Worm (Caenorhabditis elegans) whole organism, late embryonic: Measurements from ENCODE around the gene ZK742.6.

Experiments
- C08G9.2 ChIP-seq: sonication (generic microtip); optimal IDR thresholded peaks from 2 replicates; lab custom pipeline; 2016; ENCODE audit warnings: mild to moderate bottlenecking, missing genetic modification characterization, moderate library complexity, missing compliant biosample characterization
- C38D4.7 ChIP-seq: fragments of 200-800 bp; sonication (Bioruptor generic); optimal IDR thresholded peaks from 2 replicates; lab custom pipeline; 2018; ENCODE audit warnings: mild to moderate bottlenecking, missing genetic modification characterization, moderate library complexity, missing compliant biosample characterization
- F13H6.1 ChIP-seq: sonication (generic microtip); optimal IDR thresholded peaks from 2 replicates; lab custom pipeline; 2016; ENCODE audit warnings: missing genetic modification characterization, missing compliant biosample characterization
- K02D7.2 ChIP-seq: sonication (generic microtip); optimal IDR thresholded peaks from 2 replicates; lab custom pipeline; 2017; ENCODE audit warnings: mild to moderate bottlenecking, missing genetic modification characterization, missing compliant biosample characterization
- K09A11.1 ChIP-seq: sonication (generic microtip); optimal IDR thresholded peaks from 2 replicates; lab custom pipeline; 2017; ENCODE audit warnings: antibody characterized with exemption, mild to moderate bottlenecking, missing genetic modification characterization, missing compliant biosample characterization; ENCODE audit not compliant: insufficient read depth
- T23F11.4 ChIP-seq: fragments of 200-800 bp; sonication (Bioruptor generic); optimal IDR thresholded peaks from 2 replicates; lab custom pipeline; 2018; ENCODE audit warnings: mild to moderate bottlenecking, missing genetic modification characterization, missing compliant biosample characterization
- Y22D7AL.16 ChIP-seq: sonication (generic microtip); optimal IDR thresholded peaks from 2 replicates; lab custom pipeline; 2016; ENCODE audit warnings: missing genetic modification characterization, missing compliant biosample characterization
- ahr-1 ChIP-seq: sonication (generic microtip); optimal IDR thresholded peaks from 2 replicates; lab custom pipeline; 2016; ENCODE audit warnings: missing genetic modification characterization, missing compliant biosample characterization
- ama-1 ChIP-seq: fragments of 150-350 bp; optimal IDR thresholded peaks from 2 replicates; lab custom pipeline; 2014
- ceh-14 ChIP-seq: sonication (generic microtip); optimal IDR thresholded peaks from 2 replicates; lab custom pipeline; 2016; ENCODE audit warnings: missing genotype, missing genetic modification characterization, missing compliant biosample characterization
- ceh-18 ChIP-seq: sonication (generic microtip); optimal IDR thresholded peaks from 2 replicates; lab custom pipeline; 2016; ENCODE audit warnings: missing genetic modification characterization, missing compliant biosample characterization
- ceh-19 ChIP-seq: fragments of 200-800 bp; sonication (Bioruptor generic); optimal IDR thresholded peaks from 2 replicates; lab custom pipeline; 2018; ENCODE audit warnings: mild to moderate bottlenecking, missing genetic modification characterization, missing compliant biosample characterization
- ceh-2 ChIP-seq: sonication (generic microtip); optimal IDR thresholded peaks from 2 replicates; lab custom pipeline; 2016; ENCODE audit warnings: missing genotype, missing genetic modification characterization, missing compliant biosample characterization
- ceh-22 ChIP-seq: sonication (generic microtip); optimal IDR thresholded peaks from 2 replicates; lab custom pipeline; 2017; ENCODE audit warnings: missing biosample characterization, missing genetic modification characterization
- ceh-24 ChIP-seq: sonication (generic microtip); optimal IDR thresholded peaks from 2 replicates; lab custom pipeline; 2016; ENCODE audit warnings: mild to moderate bottlenecking, missing genetic modification characterization, missing compliant biosample characterization
- ceh-30 ChIP-seq: fragments of 150-350 bp; optimal IDR thresholded peaks from 2 replicates; lab custom pipeline; 2014; ENCODE audit warnings: missing biosample characterization, missing genetic modification characterization
- ceh-31 ChIP-seq: sonication (generic microtip); optimal IDR thresholded peaks from 2 replicates; lab custom pipeline; 2016; ENCODE audit warnings: missing genetic modification characterization, missing compliant biosample characterization
- ceh-34 ChIP-seq: sonication (generic microtip); optimal IDR thresholded peaks from 2 replicates; lab custom pipeline; 2016; ENCODE audit warnings: mild to moderate bottlenecking, missing genetic modification characterization, missing compliant biosample characterization
- ceh-45 ChIP-seq: fragments of 200-800 bp; sonication (Bioruptor generic); IDR thresholded peaks from 2 replicates; pipeline ENCODE4 v1.3.6; 2022; ENCODE audit warnings: missing genetic modification reagents, missing genetic modification characterization, missing compliant biosample characterization
- ceh-6 ChIP-seq: fragments of 200-800 bp; sonication (Bioruptor generic); optimal IDR thresholded peaks from 2 replicates; lab custom pipeline; 2018; ENCODE audit warnings: mild to moderate bottlenecking, missing genetic modification characterization, missing compliant biosample characterization
- ceh-9 ChIP-seq: sonication (generic microtip); optimal IDR thresholded peaks from 2 replicates; lab custom pipeline; 2016; ENCODE audit warnings: mild to moderate bottlenecking, missing genetic modification characterization, inconsistent platforms, missing compliant biosample characterization
- che-1 ChIP-seq: sonication (generic microtip); optimal IDR thresholded peaks from 2 replicates; lab custom pipeline; 2016; ENCODE audit warnings: mild to moderate bottlenecking, missing genetic modification characterization, missing compliant biosample characterization
- dve-1 ChIP-seq: sonication (generic microtip); optimal IDR thresholded peaks from 2 replicates; lab custom pipeline; 2017; ENCODE audit warnings: antibody characterized with exemption, mild to moderate bottlenecking, missing genetic modification characterization, missing compliant biosample characterization
- elt-4 ChIP-seq: sonication (generic microtip); optimal IDR thresholded peaks from 2 replicates; lab custom pipeline; 2016; ENCODE audit warnings: missing genetic modification characterization, missing compliant biosample characterization
- ets-4 ChIP-seq: sonication (generic microtip); optimal IDR thresholded peaks from 2 replicates; lab custom pipeline; 2016; ENCODE audit warnings: missing genetic modification characterization, missing compliant biosample characterization
- eyg-1 ChIP-seq: sonication (generic microtip); optimal IDR thresholded peaks from 2 replicates; lab custom pipeline; 2016; ENCODE audit warnings: missing genotype, missing genetic modification characterization, missing compliant biosample characterization
- fax-1 ChIP-seq: sonication (generic microtip); optimal IDR thresholded peaks from 2 replicates; lab custom pipeline; 2016; ENCODE audit warnings: missing genotype, missing genetic modification characterization, missing compliant biosample characterization
- fkh-10 ChIP-seq: fragments of 150-350 bp; optimal IDR thresholded peaks from 2 replicates; lab custom pipeline; 2014; ENCODE audit warnings: missing biosample characterization, missing genetic modification reagents, missing genetic modification characterization
- gmeb-2 ChIP-seq: sonication (generic microtip); optimal IDR thresholded peaks from 2 replicates; lab custom pipeline; 2016; ENCODE audit warnings: missing genetic modification characterization, inconsistent platforms, missing compliant biosample characterization
- hlh-13 ChIP-seq: fragments of 200-800 bp; sonication (Bioruptor generic); optimal IDR thresholded peaks from 2 replicates; lab custom pipeline; 2018; ENCODE audit warnings: mild to moderate bottlenecking, missing genetic modification characterization, missing compliant biosample characterization
- hlh-30 ChIP-seq: sonication (generic microtip); optimal IDR thresholded peaks from 2 replicates; lab custom pipeline; 2017; ENCODE audit warnings: antibody characterized with exemption, missing genetic modification characterization, missing compliant biosample characterization; ENCODE audit not compliant: insufficient read depth
- hlh-6 ChIP-seq: sonication (generic microtip); optimal IDR thresholded peaks from 2 replicates; lab custom pipeline; 2016; ENCODE audit warnings: missing genotype, missing genetic modification characterization, missing compliant biosample characterization
- lim-6 ChIP-seq: sonication (generic microtip); optimal IDR thresholded peaks from 2 replicates; lab custom pipeline; 2016; ENCODE audit warnings: missing genetic modification characterization, missing compliant biosample characterization
- madf-2 ChIP-seq: sonication (generic microtip); optimal IDR thresholded peaks from 2 replicates; lab custom pipeline; 2017; ENCODE audit warnings: missing genetic modification characterization, missing compliant biosample characterization
- mec-3 ChIP-seq: sonication (generic microtip); optimal IDR thresholded peaks from 2 replicates; lab custom pipeline; 2016; ENCODE audit warnings: borderline replicate concordance, missing genetic modification characterization, missing compliant biosample characterization
- nfya-1 ChIP-seq: sonication (generic microtip); optimal IDR thresholded peaks from 2 replicates; lab custom pipeline; 2017; ENCODE audit warnings: missing genetic modification characterization, mild to moderate bottlenecking, missing compliant biosample characterization, antibody characterized with exemption, moderate library complexity
- nhr-11 ChIP-seq: fragments of 150-350 bp; optimal IDR thresholded peaks from 2 replicates; lab custom pipeline; 2014; ENCODE audit warnings: missing biosample characterization, missing genetic modification characterization
- npax-4 ChIP-seq: sonication (generic microtip); optimal IDR thresholded peaks from 2 replicates; lab custom pipeline; 2016; ENCODE audit warnings: missing genetic modification characterization, missing compliant biosample characterization
- odd-2 ChIP-seq: sonication (generic microtip); optimal IDR thresholded peaks from 2 replicates; lab custom pipeline; 2017; ENCODE audit warnings: antibody characterized with exemption, mild to moderate bottlenecking, missing genetic modification characterization, missing compliant biosample characterization
- pat-9 ChIP-seq: fragments of 200-800 bp; sonication (Bioruptor generic); optimal IDR thresholded peaks from 2 replicates; lab custom pipeline; 2018; ENCODE audit warnings: mild to moderate bottlenecking, missing genetic modification characterization, moderate library complexity, missing compliant biosample characterization
- pha-2 ChIP-seq: sonication (generic microtip); optimal IDR thresholded peaks from 2 replicates; lab custom pipeline; 2017; ENCODE audit warnings: mild to moderate bottlenecking, missing genetic modification characterization, missing compliant biosample characterization
- pha-4 ChIP-seq: fragments of 150-350 bp; optimal IDR thresholded peaks from 2 replicates; lab custom pipeline; 2018; ENCODE audit warnings: missing biosample characterization, missing genetic modification reagents, missing genetic modification characterization
- pros-1 ChIP-seq: fragments of 150-350 bp; optimal IDR thresholded peaks from 2 replicates; lab custom pipeline; 2014; ENCODE audit warnings: missing biosample characterization, missing genetic modification reagents, missing genetic modification characterization
- sox-2 ChIP-seq: fragments of 200-800 bp; sonication (Bioruptor generic); IDR thresholded peaks from 2 replicates; pipeline ENCODE4 v1.3.6; 2022; ENCODE audit warnings: missing genetic modification reagents, missing genetic modification characterization, missing compliant biosample characterization
- syd-9 ChIP-seq: sonication (generic microtip); optimal IDR thresholded peaks from 2 replicates; lab custom pipeline; 2016; ENCODE audit warnings: mild to moderate bottlenecking, missing genetic modification characterization, moderate library complexity, missing compliant biosample characterization
- tbx-2 ChIP-seq: sonication (generic microtip); optimal IDR thresholded peaks from 2 replicates; lab custom pipeline; 2016; ENCODE audit warnings: missing genetic modification characterization, missing compliant biosample characterization
- tbx-7 ChIP-seq: sonication (generic microtip); optimal IDR thresholded peaks from 2 replicates; lab custom pipeline; 2016; ENCODE audit warnings: missing genotype, missing genetic modification characterization, missing compliant biosample characterization
- unc-42 ChIP-seq: sonication (generic microtip); optimal IDR thresholded peaks from 2 replicates; lab custom pipeline; 2016; ENCODE audit warnings: missing genotype, missing genetic modification characterization, missing compliant biosample characterization
- unc-86 ChIP-seq: sonication (generic microtip); optimal IDR thresholded peaks from 2 replicates; lab custom pipeline; 2016; ENCODE audit warnings: missing genetic modification characterization, missing compliant biosample characterization
- ztf-16 ChIP-seq: sonication (generic microtip); optimal IDR thresholded peaks from 2 replicates; lab custom pipeline; 2017; ENCODE audit warnings: missing genetic modification characterization, missing compliant biosample characterization

The ZK742.6 gene

DNA sequence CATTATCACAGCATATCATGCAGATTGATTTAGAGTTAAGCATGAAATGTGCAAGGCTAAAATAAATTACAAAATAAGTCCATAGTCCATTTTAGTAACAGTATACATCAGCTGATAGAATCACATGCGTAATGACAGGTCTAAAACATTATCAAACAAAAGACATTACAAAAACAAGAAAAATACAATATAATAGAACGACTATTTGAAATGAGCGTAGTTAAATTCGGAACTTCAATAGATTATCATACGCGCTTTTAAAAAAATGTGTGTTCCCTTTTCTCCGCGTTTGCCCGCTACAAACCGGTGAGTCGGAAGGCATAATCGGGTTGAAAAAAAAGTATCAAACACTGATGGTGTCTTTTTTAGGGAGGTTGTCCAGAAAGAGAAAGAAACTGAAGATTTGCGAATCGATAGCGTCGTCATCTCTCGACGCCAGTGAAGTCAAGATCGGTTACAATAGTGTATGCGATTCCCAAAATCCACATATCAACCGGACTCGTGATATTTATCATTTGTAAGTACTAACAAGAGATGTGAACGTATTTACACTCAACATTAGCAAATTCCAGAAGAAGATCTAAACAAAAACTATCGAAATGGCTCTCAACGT, 40.7 kb upstream of the ZK742.6 start, which contains the start of gene C37C3.2:
Gene C37C3.2 (plus strand): TSS at position 563 of the 613 bp plus-strand sequence.
- no peak for TF ChIP-seq odd-2 (tag; lab: Kevin White, UChicago)
- TF ChIP-seq dve-1 (tag; lab: Kevin White, UChicago), result no peak
- TF ChIP-seq ceh-2 (tag; lab: Kevin White, UChicago), result no peak
- TF ChIP-seq che-1, result no peak
- TF ChIP-seq ceh-22 (tag; lab: Kevin White, UChicago), result no peak
- no peak for TF ChIP-seq ets-4 (tag; lab: Kevin White, UChicago)
- no peak for TF ChIP-seq ztf-16
- no peak for TF ChIP-seq mec-3 (tag; lab: Kevin White, UChicago)
- TF ChIP-seq sox-2 (GFP tag; lab: Robert Waterston, UW), result no peak
- no peak for TF ChIP-seq pha-2 (tag; lab: Kevin White, UChicago)
- no peak for TF ChIP-seq ahr-1 (tag; lab: Kevin White, UChicago)
- TF ChIP-seq unc-42 (tag; lab: Kevin White, UChicago), result no peak
- TF ChIP-seq pros-1 (tag; lab: Kevin White, UChicago), result no peak
- TF ChIP-seq ama-1 (lab: Kevin White, UChicago), result no peak
- no peak for TF ChIP-seq syd-9 (tag; lab: Kevin White, UChicago)
- TF ChIP-seq ceh-24 (tag; lab: Kevin White, UChicago), result no peak
- TF ChIP-seq unc-86 (tag; lab: Kevin White, UChicago), result no peak

DNA sequence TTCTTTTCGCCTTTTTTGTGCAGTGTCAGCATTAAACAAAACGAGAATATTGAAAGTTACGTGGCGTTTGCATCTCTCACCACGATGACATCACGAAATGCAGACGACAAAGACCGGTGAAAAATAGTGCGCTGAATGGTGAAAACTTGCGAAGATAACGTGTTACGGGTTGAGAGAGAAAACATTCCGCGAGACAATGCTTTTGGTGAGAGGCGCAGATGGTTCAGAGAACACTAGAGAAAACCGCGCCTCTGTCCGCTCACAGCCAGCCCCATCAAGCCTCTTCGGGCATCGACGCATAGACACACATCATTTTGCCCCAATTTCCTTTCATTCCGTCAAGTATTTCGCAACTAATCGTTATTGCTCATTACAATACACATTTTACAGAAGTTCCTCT, 39.9 kb upstream of the ZK742.6 start, which contains the start of the genes C37C3.9 and C37C3.18:
Gene C37C3.9 (minus strand): TSS at position 98 of the 400 bp plus-strand sequence.
Gene C37C3.18 (plus strand): TSS at position 391 of the 400 bp plus-strand sequence.
- TF ChIP-seq dve-1 (tag; lab: Kevin White, UChicago), result no peak
- TF ChIP-seq ceh-9 (tag; lab: Kevin White, UChicago), result no peak
- peak; percentile 48 for TF ChIP-seq ceh-18
- TF ChIP-seq ceh-6 (GFP tag; lab: Kevin White, UChicago), result no peak
- TF ChIP-seq syd-9 (tag; lab: Kevin White, UChicago), result no peak
- no peak for TF ChIP-seq K02D7.2
- no peak for TF ChIP-seq eyg-1 (tag; lab: Kevin White, UChicago)
- TF ChIP-seq tbx-2, result peak; percentile 19
- no peak for TF ChIP-seq elt-4
- TF ChIP-seq ceh-45 (GFP tag; lab: Robert Waterston, UW), result no peak
- TF ChIP-seq nhr-11, result no peak
- TF ChIP-seq nfya-1 (tag; lab: Kevin White, UChicago), result peak; percentile 63
- TF ChIP-seq pat-9 (tag; lab: Kevin White, UChicago), result no peak
- no peak for TF ChIP-seq hlh-6 (tag; lab: Kevin White, UChicago)
- TF ChIP-seq fax-1 (tag; lab: Kevin White, UChicago), result no peak
- no peak for TF ChIP-seq sox-2 (GFP tag; lab: Robert Waterston, UW)
- TF ChIP-seq madf-2 (tag; lab: Kevin White, UChicago), result no peak
- no peak for TF ChIP-seq ets-4 (tag; lab: Kevin White, UChicago)
- TF ChIP-seq pha-4 (tag; lab: Kevin White, UChicago), result no peak
- TF ChIP-seq ama-1 (lab: Kevin White, UChicago), result no peak
- no peak for TF ChIP-seq npax-4 (tag; lab: Kevin White, UChicago)
- TF ChIP-seq C08G9.2 (tag; lab: Kevin White, UChicago), result no peak
- no peak for TF ChIP-seq lim-6 (tag; lab: Kevin White, UChicago)
- TF ChIP-seq ceh-19 (GFP tag; lab: Kevin White, UChicago), result no peak
- no peak for TF ChIP-seq unc-86 (tag; lab: Kevin White, UChicago)
- TF ChIP-seq T23F11.4, result peak; percentile 39
- TF ChIP-seq ceh-30 (tag; lab: Kevin White, UChicago), result no peak
- TF ChIP-seq fkh-10 (GFP tag; lab: Kevin White, UChicago), result no peak
- TF ChIP-seq hlh-30 (tag; lab: Kevin White, UChicago), result peak; percentile 6
- TF ChIP-seq ceh-31 (tag; lab: Kevin White, UChicago), result peak; percentile 42
- TF ChIP-seq mec-3 (tag; lab: Kevin White, UChicago), result no peak
- no peak for TF ChIP-seq ceh-14 (tag; lab: Kevin White, UChicago)
- peak; percentile 29 for TF ChIP-seq ceh-34
- no peak for TF ChIP-seq tbx-7
- no peak for TF ChIP-seq Y22D7AL.16 (tag; lab: Kevin White, UChicago)
- TF ChIP-seq K09A11.1 (tag; lab: Kevin White, UChicago), result no peak
- TF ChIP-seq hlh-13 (GFP tag; lab: Kevin White, UChicago), result no peak
- TF ChIP-seq ahr-1 (tag; lab: Kevin White, UChicago), result no peak
- TF ChIP-seq C38D4.7 (GFP tag; lab: Kevin White, UChicago), result no peak
- no peak for TF ChIP-seq gmeb-2
- TF ChIP-seq F13H6.1 (tag; lab: Kevin White, UChicago), result no peak
